Fruit fly (Drosophila melanogaster) S2 (cell line): ENCODE results near the gene sicily.

Experiments used
- CG8478 ChIP-seq: fragments of >200 bp; optimal IDR thresholded peaks from 2 replicates; lab custom pipeline; 2018
- CTCF ChIP-seq, 2 experiments: fragments of >200 bp; optimal IDR thresholded peaks; 2 replicates each; lab custom pipeline; 2018

DNA sequence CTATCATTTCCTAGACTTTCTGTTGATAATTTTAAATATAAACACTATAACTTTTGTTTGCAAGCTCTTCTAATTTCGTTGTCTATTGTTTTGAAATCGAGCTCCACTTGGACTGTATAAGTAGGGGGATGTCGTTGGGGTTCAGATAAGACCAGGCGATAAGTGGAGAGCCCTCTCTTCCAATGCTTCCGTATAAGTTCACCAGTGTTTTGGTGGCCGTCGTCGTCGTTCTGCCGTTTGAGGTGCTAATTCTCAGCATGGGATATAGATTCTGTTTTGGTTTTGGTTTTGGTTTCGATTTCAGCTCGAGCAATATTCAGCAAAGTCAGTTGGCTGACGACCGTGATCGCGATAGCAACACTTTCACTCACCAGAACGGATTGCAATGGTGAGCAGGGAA, 18.4 kb upstream of the sicily start, which contains the start of gene CG15739:
- TF ChIP-seq CTCF (optimal IDR thresholded peaks at IDR 0.05; lab: Kevin White, UChicago) (no peak), CG8478 (lab: Kevin White, UChicago) (no peak)
